Worm (Caenorhabditis elegans): ENCODE results near the gene E04F6.6.

E04F6.6 gene

DNA sequence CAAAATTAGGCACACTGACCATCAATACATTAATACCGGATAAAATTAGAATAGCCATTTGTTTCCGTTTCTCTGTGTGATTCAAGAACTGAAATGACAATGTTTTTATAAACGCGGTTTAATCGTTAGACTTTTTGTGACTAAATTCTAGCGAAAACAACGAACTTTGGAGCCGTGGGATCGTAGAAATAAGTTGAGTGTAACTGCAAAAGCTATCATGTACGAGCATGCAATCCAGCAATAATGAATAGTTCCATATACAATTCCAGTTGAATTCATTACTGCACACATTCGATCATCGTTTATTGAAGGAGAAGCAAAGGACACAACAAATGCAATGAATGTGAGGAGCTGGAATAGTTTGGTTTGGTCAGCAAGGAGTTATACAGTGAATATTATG, 13.2 kb downstream of the E04F6.6 start:
- TF ChIP-seq nhr-2 (tag; optimal IDR thresholded peaks at IDR 0.05) (no peak), blmp-1 (tag; optimal IDR thresholded peaks at IDR 0.05) (no peak)

ce11 chrII:7183493-7184272, 15.7 kb downstream of the E04F6.6 start, which contains the start of gene pdl-1:
TSS of gene pdl-1 (plus strand) at chrII:7183801.
- TF ChIP-seq unc-120 (tag; optimal IDR thresholded peaks at IDR 0.05; ENCODE audit: poor library complexity, severe bottlenecking) (peak; percentile 91), sem-2 (GFP tag; optimal IDR thresholded peaks at IDR 0.05) (peak; percentile 93), nhr-237 (tag; optimal IDR thresholded peaks at IDR 0.05) (peak; percentile 21), drap-1 (GFP tag; optimal IDR thresholded peaks at IDR 0.05) (peak; percentile 98), hlh-1 (tag; optimal IDR thresholded peaks at IDR 0.05) (peak; percentile 74), mab-5 (tag; optimal IDR thresholded peaks at IDR 0.05) (peak; percentile 2), unc-62 (GFP tag; optimal IDR thresholded peaks at IDR 0.05) (peak; percentile 45), elt-1 (tag; optimal IDR thresholded peaks at IDR 0.05; ENCODE audit: borderline replicate concordance, insufficient read depth) (peak; percentile 21), ceh-83 (GFP tag; optimal IDR thresholded peaks at IDR 0.05) (peak; percentile 98), nhr-2 (tag; optimal IDR thresholded peaks at IDR 0.05) (no peak), flh-1 (GFP tag; optimal IDR thresholded peaks at IDR 0.05) (peak; percentile 90), zip-8 (tag; optimal IDR thresholded peaks at IDR 0.05) (no peak), cnd-1 (tag; optimal IDR thresholded peaks at IDR 0.05) (peak; percentile 97), ceh-43 (GFP tag; optimal IDR thresholded peaks at IDR 0.05) (peak; percentile 91), nhr-28 (tag; optimal IDR thresholded peaks at IDR 0.05) (peak; percentile 43), snpc-4 (tag; optimal IDR thresholded peaks at IDR 0.05) (no peak), ham-2 (GFP tag; optimal IDR thresholded peaks at IDR 0.05) (peak; percentile 94), nhr-12 (tag; optimal IDR thresholded peaks at IDR 0.05) (no peak), mls-2 (tag; optimal IDR thresholded peaks at IDR 0.05) (peak; percentile 98), ces-1 (GFP tag; optimal IDR thresholded peaks at IDR 0.05) (no peak), pha-4 (tag; optimal IDR thresholded peaks at IDR 0.05) (peak; percentile 84), bed-3 (GFP tag; optimal IDR thresholded peaks at IDR 0.05) (peak; percentile 92), unc-39 (tag; optimal IDR thresholded peaks at IDR 0.05) (peak; percentile 59), lsy-2 (tag; optimal IDR thresholded peaks at IDR 0.05) (peak; percentile 12), lin-13 (tag; optimal IDR thresholded peaks at IDR 0.05) (peak; percentile 55), sptf-1 (tag; optimal IDR thresholded peaks at IDR 0.05) (peak; percentile 97), mep-1 (tag; optimal IDR thresholded peaks at IDR 0.05) (no peak), tbx-8 (GFP tag; optimal IDR thresholded peaks at IDR 0.05) (peak; percentile 78), elt-3 (tag; optimal IDR thresholded peaks at IDR 0.05) (no peak), ztf-11 (tag; optimal IDR thresholded peaks at IDR 0.05) (peak; percentile 60), blmp-1 (tag; optimal IDR thresholded peaks at IDR 0.05) (peak; percentile 5), M03D4.4 (tag; optimal IDR thresholded peaks at IDR 0.05) (peak; percentile 96), ceh-39 (tag; optimal IDR thresholded peaks at IDR 0.05) (no peak), lin-32 (GFP tag; optimal IDR thresholded peaks at IDR 0.05) (peak; percentile 93), nhr-76 (tag; optimal IDR thresholded peaks at IDR 0.05) (peak; percentile 67)

- TF ChIP-seq ces-1 (GFP tag; optimal IDR thresholded peaks at IDR 0.05) (peak; percentile 86), mls-2 (tag; optimal IDR thresholded peaks at IDR 0.05) (peak; percentile 7), pha-4 (tag; optimal IDR thresholded peaks at IDR 0.05) (no peak), cnd-1 (tag; optimal IDR thresholded peaks at IDR 0.05) (no peak), unc-120 (tag; optimal IDR thresholded peaks at IDR 0.05; ENCODE audit: poor library complexity, severe bottlenecking) (peak; percentile 87)
Observed at ce11 chrII:7182630-7183029, 16.7 kb downstream of the E04F6.6 start.

DNA sequence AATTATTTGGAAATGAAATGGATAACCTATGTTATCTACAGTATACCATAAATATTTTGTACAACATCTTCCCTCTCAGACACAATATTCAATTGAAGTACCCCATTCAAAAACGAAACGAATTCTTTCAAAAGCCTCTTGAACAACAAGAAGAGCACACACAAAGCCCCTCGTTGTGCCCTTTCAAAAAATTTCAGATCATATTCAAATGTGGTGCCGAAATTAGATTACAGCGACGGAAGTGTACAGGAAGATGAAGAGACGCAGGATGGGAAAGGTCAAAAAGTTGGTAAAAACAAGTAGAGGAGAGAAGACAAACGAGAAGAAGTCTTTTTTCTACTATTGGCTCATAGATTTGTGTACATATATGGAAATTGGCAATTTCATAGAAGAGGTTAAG, 23.3 kb downstream of the E04F6.6 start:
- TF ChIP-seq mab-5 (tag; optimal IDR thresholded peaks at IDR 0.05) (no peak), ces-1 (GFP tag; optimal IDR thresholded peaks at IDR 0.05) (peak; percentile 66)

Measured in whole organism, mixed stage, embryonic.